Worm (Caenorhabditis elegans): ENCODE measurements around the gene zig-13.

Gene zig-13

ce11 chrIII:173501-173900 is 17.0 kb upstream of the zig-13 start, which contains the start of gene F40G9.19:
TSS of gene F40G9.19 (plus strand) at chrIII:173801.
- no peak for TF ChIP-seq drap-1 (GFP tag; optimal IDR thresholded peaks at IDR 0.05)
- TF ChIP-seq blmp-1 (tag; optimal IDR thresholded peaks at IDR 0.05), result no peak
- TF ChIP-seq flh-1 (GFP tag; optimal IDR thresholded peaks at IDR 0.05), result no peak
- TF ChIP-seq nhr-237 (tag; optimal IDR thresholded peaks at IDR 0.05), result no peak
- no peak for TF ChIP-seq ceh-39 (tag; optimal IDR thresholded peaks at IDR 0.05)
- no peak for TF ChIP-seq unc-39 (tag; optimal IDR thresholded peaks at IDR 0.05)
- TF ChIP-seq lsy-2 (tag; optimal IDR thresholded peaks at IDR 0.05), result no peak
- TF ChIP-seq ceh-43 (GFP tag; optimal IDR thresholded peaks at IDR 0.05), result no peak

DNA sequence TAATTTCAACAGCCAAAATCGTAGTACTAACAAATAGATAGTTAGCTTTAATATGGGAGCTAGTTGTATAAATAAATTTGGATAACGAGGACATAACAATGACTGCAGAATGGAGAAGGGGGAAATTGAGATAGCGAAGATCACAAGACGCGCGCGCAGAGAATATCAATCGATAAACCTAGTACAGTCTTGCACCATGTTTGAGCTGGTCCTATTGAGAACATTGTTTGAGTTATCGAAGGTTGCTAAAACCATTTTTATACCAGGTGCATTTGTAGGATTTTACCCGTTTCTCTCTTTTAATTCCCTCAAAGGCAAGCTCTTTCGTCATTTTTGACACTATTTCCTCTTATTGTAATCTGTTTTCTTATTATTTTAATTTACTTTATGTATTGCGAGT is 15.1 kb upstream of the zig-13 start, which contains the start of the genes F40G9.9 and F40G9.12:
Gene F40G9.9 (minus strand): TSS at position 101 of the 400 bp plus-strand sequence.
Gene F40G9.12 (plus strand): TSS at position 231 of the 400 bp plus-strand sequence.
- TF ChIP-seq tbx-8 (GFP tag; optimal IDR thresholded peaks at IDR 0.05) (no peak), nhr-28 (tag; optimal IDR thresholded peaks at IDR 0.05) (no peak), ces-1 (GFP tag; optimal IDR thresholded peaks at IDR 0.05) (no peak), unc-62 (GFP tag; optimal IDR thresholded peaks at IDR 0.05) (no peak), hlh-1 (tag; optimal IDR thresholded peaks at IDR 0.05) (no peak), snpc-4 (tag; optimal IDR thresholded peaks at IDR 0.05) (no peak), pha-4 (tag; optimal IDR thresholded peaks at IDR 0.05) (no peak), drap-1 (GFP tag; optimal IDR thresholded peaks at IDR 0.05) (no peak), sem-2 (GFP tag; optimal IDR thresholded peaks at IDR 0.05) (no peak), ceh-83 (GFP tag; optimal IDR thresholded peaks at IDR 0.05) (no peak), M03D4.4 (tag; optimal IDR thresholded peaks at IDR 0.05) (no peak), nhr-76 (tag; optimal IDR thresholded peaks at IDR 0.05) (no peak)

DNA sequence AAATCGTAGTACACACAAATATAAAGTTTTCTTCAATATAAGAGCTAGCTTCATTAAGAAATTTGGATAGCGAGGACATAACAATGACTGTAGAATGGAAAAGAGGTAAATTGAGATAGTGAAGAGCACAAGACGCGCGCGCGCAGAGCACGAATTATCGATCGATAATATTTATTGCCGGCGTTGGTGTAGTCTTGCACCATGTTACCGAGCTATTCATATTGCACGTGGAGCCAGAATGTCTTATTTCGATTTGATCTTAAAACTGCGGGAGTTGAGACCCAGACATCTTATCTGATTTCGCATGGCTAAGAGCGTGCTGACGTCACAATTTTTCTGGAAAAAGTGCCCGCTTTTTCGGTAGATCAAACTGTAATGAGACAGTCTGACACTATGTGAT is 12.9 kb upstream of the zig-13 start, which contains the start of gene F40G9.18:
Gene F40G9.18 (minus strand): TSS at position 101 of the 400 bp plus-strand sequence.
- no peak for TF ChIP-seq nhr-28 (tag; optimal IDR thresholded peaks at IDR 0.05)
- no peak for TF ChIP-seq elt-3 (tag; optimal IDR thresholded peaks at IDR 0.05)

- no peak for TF ChIP-seq nhr-2 (tag; optimal IDR thresholded peaks at IDR 0.05)
- TF ChIP-seq elt-3 (tag; optimal IDR thresholded peaks at IDR 0.05), result no peak
- no peak for TF ChIP-seq snpc-4 (tag; optimal IDR thresholded peaks at IDR 0.05)
- no peak for TF ChIP-seq ces-1 (GFP tag; optimal IDR thresholded peaks at IDR 0.05)
- TF ChIP-seq lin-32 (GFP tag; optimal IDR thresholded peaks at IDR 0.05), result no peak
- no peak for TF ChIP-seq lin-13 (tag; optimal IDR thresholded peaks at IDR 0.05)
- TF ChIP-seq zip-8 (tag; optimal IDR thresholded peaks at IDR 0.05), result no peak
- no peak for TF ChIP-seq blmp-1 (tag; optimal IDR thresholded peaks at IDR 0.05)
- no peak for TF ChIP-seq ham-2 (GFP tag; optimal IDR thresholded peaks at IDR 0.05)
- TF ChIP-seq mls-2 (tag; optimal IDR thresholded peaks at IDR 0.05), result no peak
- TF ChIP-seq pha-4 (tag; optimal IDR thresholded peaks at IDR 0.05), result no peak
- TF ChIP-seq nhr-28 (tag; optimal IDR thresholded peaks at IDR 0.05), result no peak
- no peak for TF ChIP-seq lsy-2 (tag; optimal IDR thresholded peaks at IDR 0.05)
Observed at ce11 chrIII:165390-165789, 8.8 kb upstream of the zig-13 start, which contains the start of gene F40G9.7. TSS of gene F40G9.7 (plus strand) at chrIII:165690.

DNA sequence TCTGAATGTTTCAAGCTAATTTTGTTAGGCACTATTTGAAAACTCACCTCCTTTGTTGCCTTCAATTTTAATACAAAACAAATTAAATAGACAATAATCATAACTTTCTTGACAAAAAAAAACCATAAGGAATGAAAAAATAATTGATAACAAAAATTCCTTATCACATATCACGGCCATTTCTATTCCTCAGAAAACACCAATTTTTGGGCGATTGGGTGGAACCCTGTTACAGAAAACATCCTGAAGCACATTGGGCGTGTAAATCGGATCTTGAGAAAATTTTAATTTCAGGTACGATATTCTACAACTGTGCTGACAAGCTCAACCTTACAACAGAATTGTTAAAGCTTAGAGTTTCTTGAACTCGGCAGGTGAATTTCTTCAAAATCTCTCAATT is 8.2 kb upstream of the zig-13 start, which contains the start of gene F40G9.8:
Gene F40G9.8 (minus strand): TSS at position 101 of the 400 bp plus-strand sequence.
- TF ChIP-seq sptf-1 (tag; optimal IDR thresholded peaks at IDR 0.05) (no peak), ceh-83 (GFP tag; optimal IDR thresholded peaks at IDR 0.05) (no peak), mep-1 (tag; optimal IDR thresholded peaks at IDR 0.05) (no peak), lin-32 (GFP tag; optimal IDR thresholded peaks at IDR 0.05) (no peak), blmp-1 (tag; optimal IDR thresholded peaks at IDR 0.05) (no peak), lsy-2 (tag; optimal IDR thresholded peaks at IDR 0.05) (no peak), ceh-43 (GFP tag; optimal IDR thresholded peaks at IDR 0.05) (no peak), elt-1 (tag; optimal IDR thresholded peaks at IDR 0.05; ENCODE audit: borderline replicate concordance, insufficient read depth) (no peak), M03D4.4 (tag; optimal IDR thresholded peaks at IDR 0.05) (no peak), hlh-1 (tag; optimal IDR thresholded peaks at IDR 0.05) (no peak), lin-13 (tag; optimal IDR thresholded peaks at IDR 0.05) (no peak), unc-62 (GFP tag; optimal IDR thresholded peaks at IDR 0.05) (no peak), snpc-4 (tag; optimal IDR thresholded peaks at IDR 0.05) (no peak), pha-4 (tag; optimal IDR thresholded peaks at IDR 0.05) (no peak), flh-1 (GFP tag; optimal IDR thresholded peaks at IDR 0.05) (no peak), nhr-76 (tag; optimal IDR thresholded peaks at IDR 0.05) (no peak), mls-2 (tag; optimal IDR thresholded peaks at IDR 0.05) (no peak), tbx-8 (GFP tag; optimal IDR thresholded peaks at IDR 0.05) (no peak), ceh-39 (tag; optimal IDR thresholded peaks at IDR 0.05) (no peak), sem-2 (GFP tag; optimal IDR thresholded peaks at IDR 0.05) (no peak)
